Worm (Caenorhabditis elegans) whole organism, L2 larva: Measurements from ENCODE around the gene toca-1.
A peak's percentile ranks its signal among the peaks of the same experiment; 100 is the strongest.

Experiments
- C34F6.9 ChIP-seq: fragments of 150-350 bp; optimal IDR thresholded peaks from 2 replicates; lab custom pipeline; 2014; ENCODE audit warnings: missing biosample characterization, missing genetic modification characterization
- F13H6.1 ChIP-seq: sonication (generic microtip); optimal IDR thresholded peaks from 2 replicates; lab custom pipeline; 2016; ENCODE audit warnings: missing genetic modification characterization, missing compliant biosample characterization
- R02D3.7 ChIP-seq: fragments of 150-350 bp; optimal IDR thresholded peaks from 2 replicates; lab custom pipeline; 2014; ENCODE audit warnings: missing biosample characterization, missing genetic modification characterization
- alr-1 ChIP-seq: fragments of 150-350 bp; optimal IDR thresholded peaks from 2 replicates; lab custom pipeline; 2014; ENCODE audit warnings: missing biosample characterization, missing genetic modification characterization
- aly-2 ChIP-seq: fragments of 150-350 bp; optimal IDR thresholded peaks from 2 replicates; lab custom pipeline; 2014; ENCODE audit warnings: missing biosample characterization, missing genetic modification characterization
- ama-1 ChIP-seq: fragments of 150-350 bp; optimal IDR thresholded peaks from 2 replicates; lab custom pipeline; 2018; ENCODE audit warnings: inconsistent platforms
- blmp-1 ChIP-seq: sonication (generic microtip); optimal IDR thresholded peaks from 2 replicates; lab custom pipeline; 2017; ENCODE audit warnings: missing genetic modification characterization, mild to moderate bottlenecking, missing compliant biosample characterization, antibody characterized with exemption, moderate library complexity; ENCODE audit not compliant: insufficient read depth
- ceh-16 ChIP-seq: fragments of 150-350 bp; optimal IDR thresholded peaks from 2 replicates; lab custom pipeline; 2014; ENCODE audit warnings: missing biosample characterization, missing genetic modification characterization
- ceh-82 ChIP-seq: fragments of 150-350 bp; optimal IDR thresholded peaks from 2 replicates; lab custom pipeline; 2014; ENCODE audit warnings: missing biosample characterization, missing genetic modification characterization
- crh-2 ChIP-seq: sonication (generic microtip); optimal IDR thresholded peaks from 2 replicates; lab custom pipeline; 2017; ENCODE audit warnings: missing biosample characterization, missing genetic modification characterization
- dmd-4 ChIP-seq: sonication (generic microtip); optimal IDR thresholded peaks from 2 replicates; lab custom pipeline; 2017; ENCODE audit warnings: missing biosample characterization, missing genetic modification characterization
- egl-27 ChIP-seq: sonication (generic microtip); optimal IDR thresholded peaks from 3 replicates; lab custom pipeline; 2017; ENCODE audit warnings: missing biosample characterization, missing genetic modification reagents, missing genetic modification characterization
- elt-1 ChIP-seq: fragments of 150-350 bp; optimal IDR thresholded peaks from 2 replicates; lab custom pipeline; 2014; ENCODE audit warnings: missing biosample characterization, missing genetic modification characterization
- elt-3 ChIP-seq: sonication (generic microtip); optimal IDR thresholded peaks from 2 replicates; lab custom pipeline; 2017; ENCODE audit warnings: missing biosample characterization, missing genetic modification characterization
- fos-1 ChIP-seq: fragments of 150-350 bp; optimal IDR thresholded peaks from 2 replicates; lab custom pipeline; 2014; ENCODE audit warnings: missing biosample characterization, missing genetic modification characterization
- lin-13 ChIP-seq: fragments of 150-350 bp; optimal IDR thresholded peaks from 2 replicates; lab custom pipeline; 2014; ENCODE audit warnings: missing biosample characterization, missing genetic modification reagents, missing genetic modification characterization
- lin-39 ChIP-seq: fragments of 150-350 bp; optimal IDR thresholded peaks from 2 replicates; lab custom pipeline; 2014; ENCODE audit warnings: missing biosample characterization, missing genetic modification reagents, missing genetic modification characterization
- lsy-2 ChIP-seq, 2 experiments: fragments of 150-350 bp in 1 of 2; sonication (generic microtip) in 1 of 2; optimal IDR thresholded peaks; 2 replicates each; lab custom pipeline; 2014 to 2017; ENCODE audit warnings: missing biosample characterization in 2 of 2, missing genetic modification characterization in 2 of 2
- mab-5 ChIP-seq: fragments of 150-350 bp; optimal IDR thresholded peaks from 2 replicates; lab custom pipeline; 2014; ENCODE audit warnings: missing biosample characterization, missing genetic modification characterization
- mbf-1 ChIP-seq: sonication (generic microtip); optimal IDR thresholded peaks from 2 replicates; lab custom pipeline; 2017; ENCODE audit warnings: missing biosample characterization, missing genetic modification characterization
- mdl-1 ChIP-seq, 2 experiments: fragments of 150-350 bp in 1 of 2; sonication (generic microtip) in 1 of 2; optimal IDR thresholded peaks; 2 replicates each; lab custom pipeline; 2017; ENCODE audit warnings: missing biosample characterization in 2 of 2, missing genetic modification characterization in 2 of 2
- nhr-10 ChIP-seq: sonication (generic microtip); optimal IDR thresholded peaks from 2 replicates; lab custom pipeline; 2017; ENCODE audit warnings: missing biosample characterization, missing genetic modification characterization
- nhr-11 ChIP-seq: fragments of 150-350 bp; optimal IDR thresholded peaks from 2 replicates; lab custom pipeline; 2014; ENCODE audit warnings: missing biosample characterization, missing genetic modification characterization
- nhr-12 ChIP-seq: fragments of 150-350 bp; optimal IDR thresholded peaks from 2 replicates; lab custom pipeline; 2014; ENCODE audit warnings: missing biosample characterization, missing genetic modification characterization
- nhr-129 ChIP-seq: fragments of 150-350 bp; optimal IDR thresholded peaks from 2 replicates; lab custom pipeline; 2014; ENCODE audit warnings: missing biosample characterization, missing genetic modification characterization
- nhr-23 ChIP-seq: fragments of 150-350 bp; optimal IDR thresholded peaks from 2 replicates; lab custom pipeline; 2014; ENCODE audit warnings: missing biosample characterization, missing genetic modification reagents, missing genetic modification characterization
- nhr-237 ChIP-seq: fragments of 150-350 bp; optimal IDR thresholded peaks from 2 replicates; lab custom pipeline; 2014; ENCODE audit warnings: missing biosample characterization, missing genetic modification characterization
- nhr-6 ChIP-seq: fragments of 150-350 bp; optimal IDR thresholded peaks from 2 replicates; lab custom pipeline; 2014; ENCODE audit warnings: missing biosample characterization, missing genetic modification characterization
- nhr-77 ChIP-seq: fragments of 150-350 bp; optimal IDR thresholded peaks from 2 replicates; lab custom pipeline; 2014; ENCODE audit warnings: missing biosample characterization, missing genetic modification characterization
- peb-1 ChIP-seq: fragments of 150-350 bp; optimal IDR thresholded peaks from 2 replicates; lab custom pipeline; 2014; ENCODE audit warnings: missing biosample characterization, missing genetic modification characterization
- sem-4 ChIP-seq: fragments of 150-350 bp; optimal IDR thresholded peaks from 2 replicates; lab custom pipeline; 2014; ENCODE audit warnings: missing biosample characterization, missing genetic modification reagents, missing genetic modification characterization
- snpc-4 ChIP-seq: fragments of 150-350 bp; optimal IDR thresholded peaks from 2 replicates; lab custom pipeline; 2014; ENCODE audit warnings: missing biosample characterization, missing genetic modification characterization
- unc-39 ChIP-seq: fragments of 150-350 bp; optimal IDR thresholded peaks from 2 replicates; lab custom pipeline; 2014; ENCODE audit warnings: missing biosample characterization, missing genetic modification characterization
- unc-55 ChIP-seq: fragments of 150-350 bp; sonication (generic microtip); optimal IDR thresholded peaks from 3 replicates; lab custom pipeline; 2014; ENCODE audit warnings: missing biosample characterization, missing genetic modification reagents, missing genetic modification characterization
- unc-62 ChIP-seq: fragments of 150-350 bp; optimal IDR thresholded peaks from 2 replicates; lab custom pipeline; 2014; ENCODE audit warnings: missing biosample characterization, missing genetic modification reagents, missing genetic modification characterization
- zag-1 ChIP-seq: fragments of 150-350 bp; optimal IDR thresholded peaks from 2 replicates; lab custom pipeline; 2014; ENCODE audit warnings: missing biosample characterization, missing genetic modification characterization
- ztf-1 ChIP-seq: fragments of 200-800 bp; sonication (Bioruptor generic); conservative IDR thresholded peaks from 2 replicates; pipeline ENCODE4 v1.3.6; 2022; ENCODE audit warnings: missing genetic modification characterization, missing compliant biosample characterization
- ztf-4 ChIP-seq: fragments of 150-350 bp; optimal IDR thresholded peaks from 2 replicates; lab custom pipeline; 2014; ENCODE audit warnings: missing biosample characterization, missing genetic modification characterization

Gene toca-1

ce11 chrX:1523272-1523671, 2.0 kb upstream of the toca-1 start:
- TF ChIP-seq lin-13 (GFP tag; lab: Kevin White, UChicago) = no peak
- no peak for TF ChIP-seq ztf-1 (GFP tag; lab: Robert Waterston, UW)
- TF ChIP-seq crh-2 (tag; lab: Kevin White, UChicago) = no peak
- no peak for TF ChIP-seq unc-55
- TF ChIP-seq nhr-11 (tag; lab: Kevin White, UChicago) = no peak
- no peak for TF ChIP-seq dmd-4 (tag; lab: Kevin White, UChicago)
- no peak for TF ChIP-seq elt-3 (tag; lab: Kevin White, UChicago)
- no peak for TF ChIP-seq egl-27 (tag; lab: Kevin White, UChicago)
- no peak for TF ChIP-seq mdl-1 (tag; optimal IDR thresholded peaks at IDR 0.05; lab: Kevin White, UChicago)
- no peak for TF ChIP-seq mab-5 (tag; lab: Kevin White, UChicago)
- no peak for TF ChIP-seq C34F6.9 (tag; lab: Kevin White, UChicago)
- TF ChIP-seq elt-1 (tag; lab: Kevin White, UChicago) = no peak
- TF ChIP-seq nhr-10 (tag; lab: Kevin White, UChicago) = no peak
- no peak for TF ChIP-seq lin-39 (tag; lab: Kevin White, UChicago)
- no peak for TF ChIP-seq ama-1 (lab: Kevin White, UChicago)
- TF ChIP-seq nhr-237 = no peak

- TF ChIP-seq nhr-129 (tag; lab: Kevin White, UChicago) (peak; percentile 62), unc-55 (peak; percentile 46), mdl-1 (tag; optimal IDR thresholded peaks at IDR 0.05; lab: Kevin White, UChicago) (peak in 1 of 2 experiments; percentile 3), ceh-16 (tag; lab: Kevin White, UChicago) (no peak), nhr-6 (tag; lab: Kevin White, UChicago) (no peak), unc-39 (tag; lab: Kevin White, UChicago) (no peak), ceh-82 (tag; lab: Kevin White, UChicago) (no peak), F13H6.1 (tag; lab: Kevin White, UChicago) (peak; percentile 47), R02D3.7 (tag; lab: Kevin White, UChicago) (no peak), C34F6.9 (tag; lab: Kevin White, UChicago) (peak; percentile 45), sem-4 (tag; lab: Kevin White, UChicago) (no peak), fos-1 (no peak), lsy-2 (tag; optimal IDR thresholded peaks at IDR 0.05; lab: Kevin White, UChicago) (peak in 1 of 2 experiments; percentile 54)
- TF ChIP-seq, all 48 proteins: peak for 6
Measured at ce11 chrX:1522068-1522467, 781 bp upstream of the toca-1 start.

- TF ChIP-seq nhr-10 (tag; lab: Kevin White, UChicago) = no peak
- TF ChIP-seq egl-27 (tag; lab: Kevin White, UChicago) = no peak
- TF ChIP-seq mbf-1 (tag; lab: Kevin White, UChicago) = no peak
- TF ChIP-seq dmd-4 (tag; lab: Kevin White, UChicago) = no peak
- no peak for TF ChIP-seq R02D3.7 (tag; lab: Kevin White, UChicago)
- TF ChIP-seq peb-1 = no peak
- TF ChIP-seq ama-1 (lab: Kevin White, UChicago) = no peak
- TF ChIP-seq nhr-23 (tag; lab: Kevin White, UChicago) = no peak
- no peak for TF ChIP-seq nhr-77 (tag; lab: Kevin White, UChicago)
- TF ChIP-seq ceh-82 (tag; lab: Kevin White, UChicago) = no peak
Measured at ce11 chrX:1517519-1517918, 3.8 kb downstream of the toca-1 start.

- TF ChIP-seq snpc-4 (tag; lab: Kevin White, UChicago) (peak; percentile 54), unc-62 (GFP tag; lab: Kevin White, UChicago) (no peak), egl-27 (tag; lab: Kevin White, UChicago) (no peak)
- TF ChIP-seq, all 48 proteins: peak for 1
Measured at ce11 chrX:1516574-1516973, 4.7 kb downstream of the toca-1 start.

ce11 chrX:1513153-1513552, 8.1 kb downstream of the toca-1 start:
- no peak for TF ChIP-seq C34F6.9 (tag; lab: Kevin White, UChicago)

ce11 chrX:1512307-1512706, 9.0 kb downstream of the toca-1 start:
- no peak for TF ChIP-seq nhr-6 (tag; lab: Kevin White, UChicago)
- no peak for TF ChIP-seq lsy-2 (tag; optimal IDR thresholded peaks at IDR 0.05; lab: Kevin White, UChicago)
- no peak for TF ChIP-seq blmp-1
- no peak for TF ChIP-seq crh-2 (tag; lab: Kevin White, UChicago)
- no peak for TF ChIP-seq nhr-129 (tag; lab: Kevin White, UChicago)
- TF ChIP-seq unc-55 = no peak
- no peak for TF ChIP-seq ama-1 (lab: Kevin White, UChicago)
- TF ChIP-seq nhr-12 (tag; lab: Kevin White, UChicago) = no peak
- no peak for TF ChIP-seq fos-1
- TF ChIP-seq peb-1 = no peak
- no peak for TF ChIP-seq nhr-23 (tag; lab: Kevin White, UChicago)
- no peak for TF ChIP-seq dmd-4 (tag; lab: Kevin White, UChicago)
- TF ChIP-seq elt-3 (tag; lab: Kevin White, UChicago) = no peak
- TF ChIP-seq ztf-4 (tag; lab: Kevin White, UChicago) = no peak
- no peak for TF ChIP-seq alr-1
- TF ChIP-seq unc-62 (GFP tag; lab: Kevin White, UChicago) = no peak
- no peak for TF ChIP-seq elt-1 (tag; lab: Kevin White, UChicago)
- TF ChIP-seq zag-1 (tag; lab: Kevin White, UChicago) = no peak
- no peak for TF ChIP-seq aly-2 (tag; lab: Kevin White, UChicago)
- TF ChIP-seq, all 48 proteins: peak for 0
